Worm (Caenorhabditis elegans): ENCODE data around the gene srh-142.

The srh-142 gene

ce11 chrV:16480919-16481630 is 20.3 kb upstream of the srh-142 start, which contains the start of the genes F57E7.4 and spig-6:
Gene F57E7.4, minus strand, starts transcription at chrV:16481019.
Gene spig-6, plus strand, starts transcription at chrV:16481580.
- TF ChIP-seq nhr-76 (tag; optimal IDR thresholded peaks at IDR 0.05): no peak
- TF ChIP-seq ham-2 (GFP tag; optimal IDR thresholded peaks at IDR 0.05): no peak
- TF ChIP-seq unc-62 (GFP tag; optimal IDR thresholded peaks at IDR 0.05): no peak

DNA sequence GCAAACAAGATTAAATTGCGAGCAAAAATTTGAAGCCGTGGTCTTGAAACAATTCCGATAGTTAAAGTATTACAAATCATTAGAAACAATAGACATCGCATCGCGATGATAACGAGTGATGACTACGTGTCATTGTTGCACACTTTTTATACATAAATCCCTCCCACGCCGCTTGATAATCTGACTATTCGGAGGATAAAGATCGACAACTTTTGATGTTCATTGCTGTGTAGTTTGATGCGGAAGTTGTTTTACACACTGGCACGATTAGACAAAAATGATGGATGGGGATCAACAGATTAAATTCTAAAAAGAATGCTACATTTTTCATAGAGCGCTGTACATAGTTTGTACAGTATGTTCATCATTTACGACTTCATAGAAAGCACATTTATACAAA is 18.5 kb upstream of the srh-142 start, which contains the start of gene T08G3.11:
TSS of gene T08G3.11 (minus strand) at position 101 of the 400 bp plus-strand sequence.
- TF ChIP-seq mab-5 (tag; optimal IDR thresholded peaks at IDR 0.05) (no peak), unc-120 (tag; optimal IDR thresholded peaks at IDR 0.05; ENCODE audit: poor library complexity, severe bottlenecking) (no peak), ztf-11 (tag; optimal IDR thresholded peaks at IDR 0.05) (no peak), sptf-1 (tag; optimal IDR thresholded peaks at IDR 0.05) (no peak), elt-1 (tag; optimal IDR thresholded peaks at IDR 0.05; ENCODE audit: borderline replicate concordance, insufficient read depth) (no peak), unc-39 (tag; optimal IDR thresholded peaks at IDR 0.05) (no peak), ceh-39 (tag; optimal IDR thresholded peaks at IDR 0.05) (no peak), nhr-76 (tag; optimal IDR thresholded peaks at IDR 0.05) (no peak), M03D4.4 (tag; optimal IDR thresholded peaks at IDR 0.05) (no peak), nhr-2 (tag; optimal IDR thresholded peaks at IDR 0.05) (no peak), blmp-1 (tag; optimal IDR thresholded peaks at IDR 0.05) (no peak), cnd-1 (tag; optimal IDR thresholded peaks at IDR 0.05) (no peak), hlh-1 (tag; optimal IDR thresholded peaks at IDR 0.05) (no peak), nhr-28 (tag; optimal IDR thresholded peaks at IDR 0.05) (no peak), lin-13 (tag; optimal IDR thresholded peaks at IDR 0.05) (no peak), lin-32 (GFP tag; optimal IDR thresholded peaks at IDR 0.05) (no peak)

- TF ChIP-seq ham-2 (GFP tag; optimal IDR thresholded peaks at IDR 0.05) (no peak), lin-32 (GFP tag; optimal IDR thresholded peaks at IDR 0.05) (no peak), lin-13 (tag; optimal IDR thresholded peaks at IDR 0.05) (no peak), nhr-28 (tag; optimal IDR thresholded peaks at IDR 0.05) (no peak), M03D4.4 (tag; optimal IDR thresholded peaks at IDR 0.05) (no peak), cnd-1 (tag; optimal IDR thresholded peaks at IDR 0.05) (no peak), nhr-2 (tag; optimal IDR thresholded peaks at IDR 0.05) (no peak)
These were observed 11.3 kb upstream of the srh-142 start, which contains the start of gene srw-35 for ce11 chrV:16471995-16472563. Gene srw-35, plus strand, starts transcription at chrV:16472513.

DNA sequence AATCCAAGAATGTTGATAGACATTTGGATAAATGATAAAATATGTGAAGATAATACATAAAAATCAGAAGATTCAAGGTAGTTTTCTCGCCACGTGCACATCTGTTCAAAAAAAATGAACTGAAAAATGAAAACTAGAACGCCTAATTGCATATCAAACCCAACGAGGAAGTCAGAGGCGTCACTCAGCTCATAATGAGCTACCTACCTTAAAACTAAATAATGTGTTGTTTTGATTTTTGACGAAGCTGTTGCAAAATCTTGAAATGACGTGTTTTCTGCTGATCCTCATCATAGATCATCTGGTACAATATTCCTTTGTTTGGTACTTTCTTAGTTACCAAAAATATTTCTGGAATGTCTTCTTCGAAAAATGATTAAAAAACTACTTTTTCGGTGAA is 10.2 kb upstream of the srh-142 start, which contains the start of gene srh-138:
TSS of gene srh-138 (minus strand) at position 101 of the 400 bp plus-strand sequence.
- TF ChIP-seq bed-3 (GFP tag; optimal IDR thresholded peaks at IDR 0.05): no peak
- TF ChIP-seq mab-5 (tag; optimal IDR thresholded peaks at IDR 0.05): no peak
- TF ChIP-seq ceh-39 (tag; optimal IDR thresholded peaks at IDR 0.05): no peak
- no peak for TF ChIP-seq elt-1 (tag; optimal IDR thresholded peaks at IDR 0.05; ENCODE audit: borderline replicate concordance, insufficient read depth)
- no peak for TF ChIP-seq mep-1 (tag; optimal IDR thresholded peaks at IDR 0.05)

ce11 chrV:16467840-16468239 is 7.1 kb upstream of the srh-142 start, which contains the start of gene sru-44:
Gene sru-44, minus strand, starts transcription at chrV:16467940.
- no peak for TF ChIP-seq ztf-11 (tag; optimal IDR thresholded peaks at IDR 0.05)
- TF ChIP-seq mab-5 (tag; optimal IDR thresholded peaks at IDR 0.05): no peak
- no peak for TF ChIP-seq nhr-2 (tag; optimal IDR thresholded peaks at IDR 0.05)
- no peak for TF ChIP-seq unc-62 (GFP tag; optimal IDR thresholded peaks at IDR 0.05)
- no peak for TF ChIP-seq pha-4 (tag; optimal IDR thresholded peaks at IDR 0.05)
- TF ChIP-seq snpc-4 (tag; optimal IDR thresholded peaks at IDR 0.05): no peak
- no peak for TF ChIP-seq unc-120 (tag; optimal IDR thresholded peaks at IDR 0.05; ENCODE audit: poor library complexity, severe bottlenecking)
- TF ChIP-seq elt-3 (tag; optimal IDR thresholded peaks at IDR 0.05): no peak
- no peak for TF ChIP-seq ceh-39 (tag; optimal IDR thresholded peaks at IDR 0.05)
- TF ChIP-seq nhr-28 (tag; optimal IDR thresholded peaks at IDR 0.05): no peak
- no peak for TF ChIP-seq cnd-1 (tag; optimal IDR thresholded peaks at IDR 0.05)
- TF ChIP-seq sem-2 (GFP tag; optimal IDR thresholded peaks at IDR 0.05): no peak
- TF ChIP-seq sptf-1 (tag; optimal IDR thresholded peaks at IDR 0.05): no peak
- no peak for TF ChIP-seq bed-3 (GFP tag; optimal IDR thresholded peaks at IDR 0.05)
- TF ChIP-seq mep-1 (tag; optimal IDR thresholded peaks at IDR 0.05): no peak
- no peak for TF ChIP-seq lin-13 (tag; optimal IDR thresholded peaks at IDR 0.05)

- TF ChIP-seq zip-8 (tag; optimal IDR thresholded peaks at IDR 0.05): no peak
- no peak for TF ChIP-seq ceh-39 (tag; optimal IDR thresholded peaks at IDR 0.05)
- no peak for TF ChIP-seq sem-2 (GFP tag; optimal IDR thresholded peaks at IDR 0.05)
- TF ChIP-seq nhr-12 (tag; optimal IDR thresholded peaks at IDR 0.05): no peak
- TF ChIP-seq tbx-8 (GFP tag; optimal IDR thresholded peaks at IDR 0.05): no peak
- no peak for TF ChIP-seq unc-62 (GFP tag; optimal IDR thresholded peaks at IDR 0.05)
- no peak for TF ChIP-seq bed-3 (GFP tag; optimal IDR thresholded peaks at IDR 0.05)
- no peak for TF ChIP-seq lsy-2 (tag; optimal IDR thresholded peaks at IDR 0.05)
- no peak for TF ChIP-seq elt-3 (tag; optimal IDR thresholded peaks at IDR 0.05)
- TF ChIP-seq lin-32 (GFP tag; optimal IDR thresholded peaks at IDR 0.05): no peak
- no peak for TF ChIP-seq mab-5 (tag; optimal IDR thresholded peaks at IDR 0.05)
- no peak for TF ChIP-seq ceh-43 (GFP tag; optimal IDR thresholded peaks at IDR 0.05)
- TF ChIP-seq M03D4.4 (tag; optimal IDR thresholded peaks at IDR 0.05): no peak
These were observed 1.4 kb downstream of the srh-142 start for ce11 chrV:16459377-16459776.

Data from whole organism, mixed stage, embryonic.